Worm (Caenorhabditis elegans): Measurements from ENCODE around the gene ttr-36.

- TF ChIP-seq pha-4 (tag; optimal IDR thresholded peaks at IDR 0.05) (no peak), lin-11 (tag; optimal IDR thresholded peaks at IDR 0.05) (no peak), elt-2 (tag; optimal IDR thresholded peaks at IDR 0.05) (no peak), unc-55 (GFP tag; optimal IDR thresholded peaks at IDR 0.05) (no peak), pag-3 (tag; optimal IDR thresholded peaks at IDR 0.05; ENCODE audit: borderline replicate concordance) (no peak), hlh-30 (tag; optimal IDR thresholded peaks at IDR 0.05; ENCODE audit: insufficient read depth) (no peak), ceh-9 (tag; optimal IDR thresholded peaks at IDR 0.05) (no peak), fkh-10 (GFP tag; optimal IDR thresholded peaks at IDR 0.05) (no peak), fax-1 (tag; optimal IDR thresholded peaks at IDR 0.05) (no peak)
These were observed 43.3 kb upstream of the ttr-36 start, which contains the start of gene C15B12.3 for ce11 chrX:6467462-6467861.
